Worm (Caenorhabditis elegans) whole organism, dauer: ENCODE measurements around the gene kgb-1.
"Not testable (repeated sequence)": the region's sequence is repeated elsewhere in the genome, so short reads cannot be mapped to it uniquely, and the experiment has no call there.

Experiments used
- unc-62 ChIP-seq: sonication (generic microtip); optimal IDR thresholded peaks from 2 replicates; lab custom pipeline; 2017; ENCODE audit warnings: missing biosample characterization, missing genetic modification reagents, missing genetic modification characterization

Gene kgb-1

DNA sequence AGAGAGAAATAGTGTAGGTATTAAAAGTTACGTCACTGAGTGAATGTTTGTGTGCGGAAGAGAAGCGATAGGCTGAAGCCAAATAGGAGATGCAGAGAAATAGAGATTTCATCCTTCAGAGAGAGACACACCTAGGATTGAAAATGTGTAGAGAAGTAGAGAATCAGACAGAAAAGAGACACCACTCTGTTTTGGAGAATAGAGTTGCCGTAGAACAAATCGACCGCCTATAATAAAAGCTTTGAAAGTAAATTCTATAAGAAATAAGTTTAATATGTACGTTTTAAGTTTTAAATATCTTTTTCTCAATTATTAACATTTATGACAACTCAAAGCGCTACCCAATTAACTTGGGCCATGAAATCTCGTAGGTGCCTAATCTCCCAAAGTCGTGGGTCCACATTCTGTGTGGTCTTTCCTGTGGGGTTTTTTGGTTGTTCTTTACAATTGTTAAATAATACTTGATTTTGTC is 621 bp upstream of the kgb-1 start, which contains the start of gene T07A9.12:
TSS of gene T07A9.12 (plus strand) at position 448 of the 472 bp plus-strand sequence.
- no peak for TF ChIP-seq unc-62

- TF ChIP-seq unc-62, result no peak
Measured at ce11 chrIV:408892-409291, 943 bp downstream of the kgb-1 start.

ce11 chrIV:401395-401794 is 8.4 kb downstream of the kgb-1 start, which contains the start of gene gpa-4:
Gene gpa-4 (plus strand): TSS chrIV:401695.
- TF ChIP-seq unc-62, result no peak

- TF ChIP-seq unc-62, result no peak
Measured at ce11 chrIV:396373-396772, 13.5 kb downstream of the kgb-1 start, which contains the start of gene rrp-8. Gene rrp-8 (plus strand): TSS chrIV:396545.

DNA sequence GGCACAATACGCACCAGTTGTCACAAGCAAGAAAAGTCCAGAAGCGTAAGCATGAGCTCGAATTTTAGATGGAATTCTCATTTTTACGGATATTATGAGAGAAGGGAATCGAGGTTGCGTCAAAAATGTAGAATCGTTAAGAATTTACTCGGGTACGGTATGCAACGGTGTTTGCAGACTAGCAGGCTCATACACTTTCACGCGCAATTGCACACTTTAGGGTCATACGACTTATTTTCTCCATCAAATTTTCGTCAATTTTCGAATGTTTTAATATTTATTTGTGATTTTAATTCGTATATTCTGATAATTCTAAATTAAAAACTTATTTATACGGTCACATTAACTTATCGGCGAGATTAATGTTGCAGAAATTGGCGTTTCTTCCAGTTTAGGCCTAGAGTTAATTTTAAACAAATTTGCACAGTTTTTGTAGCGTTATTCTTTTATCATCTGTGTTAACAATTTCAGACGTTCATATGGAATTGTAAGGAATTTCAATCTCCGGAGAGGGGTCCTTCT is 16.4 kb downstream of the kgb-1 start, which contains the start of the genes T07A9.15 and nog-1:
TSS of gene T07A9.15 (minus strand) at position 138 of the 522 bp plus-strand sequence.
TSS of gene nog-1 (plus strand) at position 472 of the 522 bp plus-strand sequence.
- no peak for TF ChIP-seq unc-62

DNA sequence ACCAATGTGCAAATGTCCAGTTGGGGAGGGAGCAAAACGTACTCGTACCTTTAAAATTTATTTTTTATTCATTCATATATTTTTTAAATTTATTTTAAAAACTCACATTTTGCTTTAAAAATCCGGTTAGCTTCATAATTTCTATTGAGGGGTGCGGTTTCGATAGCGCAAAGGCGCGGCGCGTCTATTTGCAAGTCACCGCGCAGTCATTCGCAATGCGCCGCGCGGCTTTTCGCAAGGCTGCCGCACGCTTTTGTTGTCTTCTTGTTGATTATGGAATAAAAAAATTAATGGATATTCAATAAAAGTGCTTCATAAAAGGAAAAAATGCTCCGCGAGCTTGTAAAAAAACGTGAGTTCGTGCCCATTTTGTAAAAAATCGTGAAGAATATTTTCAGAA is 19.6 kb downstream of the kgb-1 start, which contains the start of the genes ears-2 and uncp-18:
TSS of gene ears-2 (minus strand) at position 190 of the 400 bp plus-strand sequence.
TSS of gene uncp-18 (plus strand) at position 282 of the 400 bp plus-strand sequence.
- no peak for TF ChIP-seq unc-62

DNA sequence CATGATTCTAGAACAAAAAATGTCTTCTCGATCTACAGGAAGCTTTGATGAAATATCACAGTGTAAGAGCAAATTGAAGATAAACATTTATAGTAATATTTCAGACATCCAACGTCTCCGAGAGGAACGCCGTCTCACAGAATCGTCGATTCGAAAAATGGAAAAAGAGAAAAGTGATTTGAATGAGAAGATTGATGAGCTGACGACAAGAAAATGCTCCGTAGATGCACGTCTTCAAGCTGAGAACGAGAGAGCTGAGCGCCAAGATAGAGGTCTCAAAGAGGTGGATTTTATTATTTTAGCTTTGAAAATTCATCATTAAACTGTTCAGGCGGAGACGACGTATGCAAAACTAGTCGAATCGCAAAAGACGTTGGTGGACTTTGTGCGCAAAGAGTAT is 21.8 kb downstream of the kgb-1 start, which contains the start of gene ssna-1:
TSS of gene ssna-1 (plus strand) at position 12 of the 400 bp plus-strand sequence.
- no peak for TF ChIP-seq unc-62

- TF ChIP-seq unc-62, result no peak
Measured at ce11 chrIV:387283-388048, 22.4 kb downstream of the kgb-1 start.

DNA sequence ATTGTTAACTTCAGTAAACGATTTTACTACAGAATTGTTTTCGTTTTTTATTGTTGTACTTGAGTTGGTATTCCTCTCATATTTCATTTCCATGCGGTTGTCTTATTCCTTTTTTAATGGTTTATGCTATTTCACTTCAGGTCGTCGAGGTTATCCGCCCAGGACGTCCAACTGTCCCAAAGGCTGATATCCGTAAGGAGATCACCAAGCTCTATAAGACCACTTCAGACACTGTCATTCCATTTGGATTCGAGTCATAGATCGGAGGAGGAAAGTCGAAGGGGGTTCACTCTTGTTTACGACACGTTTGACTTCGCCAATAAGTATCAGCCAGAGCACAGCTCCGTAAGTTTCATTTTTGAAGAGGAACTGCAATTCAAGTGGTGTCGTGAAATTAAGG is 23.3 kb downstream of the kgb-1 start, which contains the start of gene T07A9.14:
TSS of gene T07A9.14 (plus strand) at position 124 of the 400 bp plus-strand sequence.
- no peak for TF ChIP-seq unc-62

- not testable (repeated sequence) for TF ChIP-seq unc-62
Measured at ce11 chrIV:385150-385937, 24.5 kb downstream of the kgb-1 start, which contains the start of gene rps-24. Gene rps-24 (plus strand): TSS chrIV:385887.

DNA sequence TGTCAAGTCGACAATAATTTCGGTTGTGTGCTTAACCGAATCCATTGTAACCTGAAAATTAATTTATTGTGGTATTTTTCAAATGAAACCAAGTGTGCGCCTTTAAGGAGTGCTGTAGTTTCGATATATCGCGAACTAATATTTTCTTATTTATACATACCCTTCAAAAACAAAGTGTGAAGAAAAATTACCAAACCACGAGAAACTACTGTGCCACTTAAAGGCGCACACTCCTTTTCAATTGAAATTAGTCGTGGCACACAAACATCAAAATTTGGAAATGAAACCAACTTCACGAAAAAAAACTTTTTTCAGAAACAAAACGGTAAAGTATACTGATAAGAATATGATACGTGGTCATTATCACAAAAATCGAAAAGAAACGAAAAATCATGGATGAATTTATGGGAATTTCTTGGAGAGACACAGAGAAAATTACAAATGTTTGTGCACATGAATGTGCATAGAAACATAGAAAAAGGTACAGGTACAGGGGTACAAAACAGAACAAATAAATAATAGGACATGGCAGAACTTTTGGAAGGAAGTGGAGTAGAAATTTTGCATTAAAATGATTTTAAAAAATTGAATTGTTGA is 26.6 kb downstream of the kgb-1 start, which contains the start of gene spl-1:
TSS of gene spl-1 (minus strand) at position 51 of the 597 bp plus-strand sequence.
- no peak for TF ChIP-seq unc-62

- no peak for TF ChIP-seq unc-62
Measured at ce11 chrIV:379605-380004, 30.2 kb downstream of the kgb-1 start.

- TF ChIP-seq unc-62, result no peak
Measured at ce11 chrIV:378838-379237, 31.0 kb downstream of the kgb-1 start.

DNA sequence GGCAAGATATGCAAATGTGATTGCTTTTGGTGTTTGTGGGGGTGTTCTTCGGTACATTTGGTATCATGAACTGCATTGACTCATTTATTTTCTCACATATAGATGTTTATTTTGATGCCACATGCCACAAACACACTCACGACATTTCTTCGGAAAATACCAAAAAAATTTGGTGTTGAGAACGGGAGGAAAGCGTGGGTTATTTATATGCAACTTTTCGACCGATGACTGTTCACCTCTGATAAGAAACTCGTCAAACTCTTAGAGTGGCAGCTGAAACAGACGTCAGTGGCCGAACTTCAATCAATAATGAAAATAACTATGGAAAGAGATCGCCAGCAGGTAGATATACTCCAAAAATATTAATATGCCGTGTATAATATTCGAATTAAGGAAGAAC is 31.5 kb downstream of the kgb-1 start:
- no peak for TF ChIP-seq unc-62

- no peak for TF ChIP-seq unc-62
Measured at ce11 chrIV:377791-378190, 32.0 kb downstream of the kgb-1 start.

- TF ChIP-seq unc-62, result no peak
Measured at ce11 chrIV:375915-376314, 33.9 kb downstream of the kgb-1 start, which contains the start of gene fln-1. Gene fln-1 (minus strand): TSS chrIV:376015.
